Worm (Caenorhabditis elegans) whole organism, late embryonic: ENCODE data around the gene F19B6.3.

Source experiments
- C08G9.2 ChIP-seq: sonication (generic microtip); optimal IDR thresholded peaks from 2 replicates; lab custom pipeline; 2016; ENCODE audit warnings: mild to moderate bottlenecking, missing genetic modification characterization, moderate library complexity, missing compliant biosample characterization
- C38D4.7 ChIP-seq: fragments of 200-800 bp; sonication (Bioruptor generic); optimal IDR thresholded peaks from 2 replicates; lab custom pipeline; 2018; ENCODE audit warnings: mild to moderate bottlenecking, missing genetic modification characterization, moderate library complexity, missing compliant biosample characterization
- F13H6.1 ChIP-seq: sonication (generic microtip); optimal IDR thresholded peaks from 2 replicates; lab custom pipeline; 2016; ENCODE audit warnings: missing genetic modification characterization, missing compliant biosample characterization
- K02D7.2 ChIP-seq: sonication (generic microtip); optimal IDR thresholded peaks from 2 replicates; lab custom pipeline; 2017; ENCODE audit warnings: mild to moderate bottlenecking, missing genetic modification characterization, missing compliant biosample characterization
- Y22D7AL.16 ChIP-seq: sonication (generic microtip); optimal IDR thresholded peaks from 2 replicates; lab custom pipeline; 2016; ENCODE audit warnings: missing genetic modification characterization, missing compliant biosample characterization
- ahr-1 ChIP-seq: sonication (generic microtip); optimal IDR thresholded peaks from 2 replicates; lab custom pipeline; 2016; ENCODE audit warnings: missing genetic modification characterization, missing compliant biosample characterization
- ama-1 ChIP-seq: fragments of 150-350 bp; optimal IDR thresholded peaks from 2 replicates; lab custom pipeline; 2014
- ceh-14 ChIP-seq: sonication (generic microtip); optimal IDR thresholded peaks from 2 replicates; lab custom pipeline; 2016; ENCODE audit warnings: missing genotype, missing genetic modification characterization, missing compliant biosample characterization
- ceh-18 ChIP-seq: sonication (generic microtip); optimal IDR thresholded peaks from 2 replicates; lab custom pipeline; 2016; ENCODE audit warnings: missing genetic modification characterization, missing compliant biosample characterization
- ceh-19 ChIP-seq: fragments of 200-800 bp; sonication (Bioruptor generic); optimal IDR thresholded peaks from 2 replicates; lab custom pipeline; 2018; ENCODE audit warnings: mild to moderate bottlenecking, missing genetic modification characterization, missing compliant biosample characterization
- ceh-24 ChIP-seq: sonication (generic microtip); optimal IDR thresholded peaks from 2 replicates; lab custom pipeline; 2016; ENCODE audit warnings: mild to moderate bottlenecking, missing genetic modification characterization, missing compliant biosample characterization
- ceh-30 ChIP-seq: fragments of 150-350 bp; optimal IDR thresholded peaks from 2 replicates; lab custom pipeline; 2014; ENCODE audit warnings: missing biosample characterization, missing genetic modification characterization
- ceh-6 ChIP-seq: fragments of 200-800 bp; sonication (Bioruptor generic); optimal IDR thresholded peaks from 2 replicates; lab custom pipeline; 2018; ENCODE audit warnings: mild to moderate bottlenecking, missing genetic modification characterization, missing compliant biosample characterization
- che-1 ChIP-seq: sonication (generic microtip); optimal IDR thresholded peaks from 2 replicates; lab custom pipeline; 2016; ENCODE audit warnings: mild to moderate bottlenecking, missing genetic modification characterization, missing compliant biosample characterization
- elt-2 ChIP-seq: sonication (generic microtip); optimal IDR thresholded peaks from 2 replicates; lab custom pipeline; 2016; ENCODE audit warnings: missing genetic modification reagents, missing genetic modification characterization, missing compliant biosample characterization
- fax-1 ChIP-seq: sonication (generic microtip); optimal IDR thresholded peaks from 2 replicates; lab custom pipeline; 2016; ENCODE audit warnings: missing genotype, missing genetic modification characterization, missing compliant biosample characterization
- fkh-10 ChIP-seq: fragments of 150-350 bp; optimal IDR thresholded peaks from 2 replicates; lab custom pipeline; 2014; ENCODE audit warnings: missing biosample characterization, missing genetic modification reagents, missing genetic modification characterization
- hlh-30 ChIP-seq: sonication (generic microtip); optimal IDR thresholded peaks from 2 replicates; lab custom pipeline; 2017; ENCODE audit warnings: antibody characterized with exemption, missing genetic modification characterization, missing compliant biosample characterization; ENCODE audit not compliant: insufficient read depth
- hlh-6 ChIP-seq: sonication (generic microtip); optimal IDR thresholded peaks from 2 replicates; lab custom pipeline; 2016; ENCODE audit warnings: missing genotype, missing genetic modification characterization, missing compliant biosample characterization
- hlh-8 ChIP-seq: sonication (generic microtip); optimal IDR thresholded peaks from 2 replicates; lab custom pipeline; 2016; ENCODE audit warnings: missing genotype, missing genetic modification characterization, missing compliant biosample characterization
- lim-6 ChIP-seq: sonication (generic microtip); optimal IDR thresholded peaks from 2 replicates; lab custom pipeline; 2016; ENCODE audit warnings: missing genetic modification characterization, missing compliant biosample characterization
- lin-11 ChIP-seq: fragments of 200-800 bp; sonication (Bioruptor generic); optimal IDR thresholded peaks from 2 replicates; lab custom pipeline; 2018; ENCODE audit warnings: mild to moderate bottlenecking, missing genetic modification characterization, missing compliant biosample characterization
- madf-2 ChIP-seq: sonication (generic microtip); optimal IDR thresholded peaks from 2 replicates; lab custom pipeline; 2017; ENCODE audit warnings: missing genetic modification characterization, missing compliant biosample characterization
- nhr-11 ChIP-seq: fragments of 150-350 bp; optimal IDR thresholded peaks from 2 replicates; lab custom pipeline; 2014; ENCODE audit warnings: missing biosample characterization, missing genetic modification characterization
- nhr-232 ChIP-seq: sonication (generic microtip); optimal IDR thresholded peaks from 2 replicates; lab custom pipeline; 2016; ENCODE audit warnings: missing genetic modification characterization, missing compliant biosample characterization
- pat-9 ChIP-seq: fragments of 200-800 bp; sonication (Bioruptor generic); optimal IDR thresholded peaks from 2 replicates; lab custom pipeline; 2018; ENCODE audit warnings: mild to moderate bottlenecking, missing genetic modification characterization, moderate library complexity, missing compliant biosample characterization
- pax-1 ChIP-seq: fragments of 150-350 bp; optimal IDR thresholded peaks from 2 replicates; lab custom pipeline; 2014; ENCODE audit warnings: missing biosample characterization, missing genetic modification characterization
- pha-4 ChIP-seq: fragments of 150-350 bp; optimal IDR thresholded peaks from 2 replicates; lab custom pipeline; 2018; ENCODE audit warnings: missing biosample characterization, missing genetic modification reagents, missing genetic modification characterization
- pqm-1 ChIP-seq: sonication (generic microtip); optimal IDR thresholded peaks from 2 replicates; lab custom pipeline; 2016; ENCODE audit warnings: missing genetic modification characterization, missing compliant biosample characterization
- pros-1 ChIP-seq: fragments of 150-350 bp; optimal IDR thresholded peaks from 2 replicates; lab custom pipeline; 2014; ENCODE audit warnings: missing biosample characterization, missing genetic modification reagents, missing genetic modification characterization
- ref-2 ChIP-seq: sonication (generic microtip); optimal IDR thresholded peaks from 2 replicates; lab custom pipeline; 2016; ENCODE audit warnings: missing genetic modification characterization, missing compliant biosample characterization
- rnt-1 ChIP-seq: sonication (generic microtip); optimal IDR thresholded peaks from 2 replicates; lab custom pipeline; 2016; ENCODE audit warnings: missing genetic modification characterization, missing compliant biosample characterization
- sox-2 ChIP-seq: fragments of 200-800 bp; sonication (Bioruptor generic); IDR thresholded peaks from 2 replicates; pipeline ENCODE4 v1.3.6; 2022; ENCODE audit warnings: missing genetic modification reagents, missing genetic modification characterization, missing compliant biosample characterization
- sox-4 ChIP-seq: sonication (generic microtip); optimal IDR thresholded peaks from 2 replicates; lab custom pipeline; 2017; ENCODE audit warnings: mild to moderate bottlenecking, missing genetic modification characterization, inconsistent platforms, missing compliant biosample characterization
- tbx-2 ChIP-seq: sonication (generic microtip); optimal IDR thresholded peaks from 2 replicates; lab custom pipeline; 2016; ENCODE audit warnings: missing genetic modification characterization, missing compliant biosample characterization
- tbx-7 ChIP-seq: sonication (generic microtip); optimal IDR thresholded peaks from 2 replicates; lab custom pipeline; 2016; ENCODE audit warnings: missing genotype, missing genetic modification characterization, missing compliant biosample characterization
- ttx-3 ChIP-seq: sonication (generic microtip); optimal IDR thresholded peaks from 2 replicates; lab custom pipeline; 2016; ENCODE audit warnings: missing genetic modification reagents, missing genetic modification characterization, missing compliant biosample characterization
- unc-42 ChIP-seq: sonication (generic microtip); optimal IDR thresholded peaks from 2 replicates; lab custom pipeline; 2016; ENCODE audit warnings: missing genotype, missing genetic modification characterization, missing compliant biosample characterization
- ztf-16 ChIP-seq: sonication (generic microtip); optimal IDR thresholded peaks from 2 replicates; lab custom pipeline; 2017; ENCODE audit warnings: missing genetic modification characterization, missing compliant biosample characterization

F19B6.3 gene

DNA sequence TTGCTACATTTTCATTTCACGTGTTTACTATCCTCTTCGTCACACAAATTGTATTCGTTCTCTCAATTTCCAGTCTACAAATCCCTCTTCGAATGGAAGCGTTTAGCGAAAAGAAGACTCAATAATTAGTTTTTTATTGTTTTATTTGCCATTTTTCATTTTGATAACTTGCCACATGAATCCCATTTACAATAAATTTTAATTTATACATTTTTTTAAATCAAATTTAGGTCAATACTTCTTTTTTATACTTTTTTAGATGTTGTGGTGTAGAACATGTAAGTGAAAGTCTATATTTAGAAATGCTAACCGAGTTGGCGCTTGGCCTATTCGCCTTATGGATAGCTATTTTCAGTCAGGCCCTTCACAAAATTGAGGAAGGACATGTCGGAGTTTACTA lies 39.4 kb upstream of the F19B6.3 start, which contains the start of gene erl-1:
Gene erl-1, plus strand, starts transcription at position 301 of the 400 bp plus-strand sequence.
- TF ChIP-seq pat-9 (tag; lab: Kevin White, UChicago) (no peak), C08G9.2 (tag; lab: Kevin White, UChicago) (no peak), K02D7.2 (no peak), ama-1 (lab: Kevin White, UChicago) (no peak), Y22D7AL.16 (tag; lab: Kevin White, UChicago) (no peak), pax-1 (tag; lab: Kevin White, UChicago) (no peak), ztf-16 (tag; lab: Kevin White, UChicago) (no peak), tbx-7 (no peak), hlh-6 (tag; lab: Kevin White, UChicago) (no peak), ceh-14 (tag; lab: Kevin White, UChicago) (no peak), madf-2 (tag; lab: Kevin White, UChicago) (no peak), unc-42 (no peak), pros-1 (no peak), ceh-6 (GFP tag; lab: Kevin White, UChicago) (no peak), rnt-1 (tag; lab: Kevin White, UChicago) (no peak), ceh-30 (tag; lab: Kevin White, UChicago) (no peak)

ce11 chrIV:12289149-12289548 lies 37.9 kb upstream of the F19B6.3 start, which contains the start of gene C42C1.9:
C42C1.9 (plus strand) TSS chrIV:12289449.
- TF ChIP-seq nhr-11 (tag; lab: Kevin White, UChicago) (no peak), rnt-1 (tag; lab: Kevin White, UChicago) (no peak), hlh-6 (tag; lab: Kevin White, UChicago) (no peak), lim-6 (tag; lab: Kevin White, UChicago) (no peak), che-1 (tag; lab: Kevin White, UChicago) (no peak), ceh-18 (tag; lab: Kevin White, UChicago) (no peak), fkh-10 (GFP tag; lab: Kevin White, UChicago) (no peak), C38D4.7 (no peak), sox-4 (tag; lab: Kevin White, UChicago) (no peak), tbx-2 (tag; lab: Kevin White, UChicago) (no peak), pha-4 (tag; lab: Kevin White, UChicago) (no peak), tbx-7 (no peak), pqm-1 (no peak), lin-11 (tag; lab: Kevin White, UChicago) (no peak), pax-1 (tag; lab: Kevin White, UChicago) (no peak)

- no peak for TF ChIP-seq hlh-8 (tag; lab: Kevin White, UChicago)
- no peak for TF ChIP-seq elt-2 (tag; lab: Kevin White, UChicago)
- no peak for TF ChIP-seq ama-1 (lab: Kevin White, UChicago)
- no peak for TF ChIP-seq sox-2
- no peak for TF ChIP-seq unc-42
- no peak for TF ChIP-seq fkh-10 (GFP tag; lab: Kevin White, UChicago)
- TF ChIP-seq ceh-19 = no peak
- TF ChIP-seq ahr-1 (tag; lab: Kevin White, UChicago) = no peak
- TF ChIP-seq ceh-24 (tag; lab: Kevin White, UChicago) = no peak
- no peak for TF ChIP-seq ttx-3 (tag; lab: Kevin White, UChicago)
- no peak for TF ChIP-seq fax-1 (tag; lab: Kevin White, UChicago)
- TF ChIP-seq ref-2 (tag; lab: Kevin White, UChicago) = no peak
- TF ChIP-seq madf-2 (tag; lab: Kevin White, UChicago) = no peak
- no peak for TF ChIP-seq hlh-30
- no peak for TF ChIP-seq F13H6.1 (tag; lab: Kevin White, UChicago)
- TF ChIP-seq nhr-232 (tag; lab: Kevin White, UChicago) = no peak
- TF ChIP-seq pha-4 (tag; lab: Kevin White, UChicago) = no peak
- TF ChIP-seq, all 69 proteins: peak for 0
These were observed 36.3 kb upstream of the F19B6.3 start, which contains the start of gene C42C1.8 for ce11 chrIV:12290744-12291143. C42C1.8 (plus strand) TSS chrIV:12291044.
